Fruit fly (Drosophila melanogaster) whole organism, embryonic: Measurements from ENCODE around the gene eIF3d1.

ENCODE experiments used
- Blimp-1 ChIP-seq: fragments of 200-800 bp; sonication (Bioruptor generic); optimal IDR thresholded peaks from 3 replicates; lab custom pipeline; 2018; ENCODE audit warnings: missing biosample characterization, missing genetic modification characterization, mild to moderate bottlenecking, moderate library complexity, missing genetic modification reagents
- CG10654 ChIP-seq: fragments of 200-800 bp; sonication (Bioruptor generic); optimal IDR thresholded peaks from 2 replicates; lab custom pipeline; 2016; ENCODE audit warnings: missing biosample characterization, missing genetic modification characterization
- CG11085 ChIP-seq: fragments of 200-800 bp; sonication (Bioruptor generic); IDR thresholded peaks from 2 replicates; pipeline ENCODE4 v1.3.6; 2022; ENCODE audit warnings: missing biosample characterization, missing genetic modification characterization
- CG11560 ChIP-seq: fragments of 200-800 bp; sonication (Bioruptor generic); IDR thresholded peaks from 3 replicates; pipeline ENCODE4 v1.3.6; 2022; ENCODE audit warnings: missing biosample characterization, missing genetic modification characterization
- CG12391 ChIP-seq: fragments of 200-800 bp; sonication (Bioruptor generic); optimal IDR thresholded peaks from 3 replicates; lab custom pipeline; 2018; ENCODE audit warnings: missing biosample characterization, mild to moderate bottlenecking, missing genetic modification characterization, moderate library complexity
- CG13296 ChIP-seq: fragments of 200-800 bp; sonication (Bioruptor generic); optimal IDR thresholded peaks from 3 replicates; lab custom pipeline; 2018; ENCODE audit warnings: missing biosample characterization, mild to moderate bottlenecking, missing genetic modification characterization
- CG14050 ChIP-seq: fragments of 200-800 bp; sonication (Bioruptor generic); IDR thresholded peaks from 3 replicates; pipeline ENCODE4 v1.3.6; 2022; ENCODE audit warnings: missing biosample characterization, missing genetic modification characterization
- CG15011 ChIP-seq: fragments of 200-800 bp; sonication (Bioruptor generic); optimal IDR thresholded peaks from 3 replicates; lab custom pipeline; 2018; ENCODE audit warnings: missing biosample characterization, mild to moderate bottlenecking, missing genetic modification characterization
- CG15479 ChIP-seq: fragments of 200-800 bp; sonication (Bioruptor generic); optimal IDR thresholded peaks from 3 replicates; lab custom pipeline; 2019; ENCODE audit warnings: missing biosample characterization, mild to moderate bottlenecking, missing genetic modification characterization, moderate library complexity
- CG16815 ChIP-seq: fragments of 200-800 bp; sonication (Bioruptor generic); optimal IDR thresholded peaks from 3 replicates; lab custom pipeline; 2017; ENCODE audit warnings: missing biosample characterization, mild to moderate bottlenecking, missing genetic modification characterization
- CG17385 ChIP-seq: fragments of 200-800 bp; sonication (Bioruptor generic); optimal IDR thresholded peaks from 3 replicates; lab custom pipeline; 2018; ENCODE audit warnings: missing biosample characterization, mild to moderate bottlenecking, missing genetic modification characterization
- CG1832 ChIP-seq: fragments of 200-800 bp; sonication (Bioruptor generic); optimal IDR thresholded peaks from 2 replicates; lab custom pipeline; 2017; ENCODE audit warnings: missing biosample characterization, mild to moderate bottlenecking, missing genetic modification characterization, inconsistent platforms
- CG4282 ChIP-seq: fragments of 200-800 bp; sonication (Bioruptor generic); optimal IDR thresholded peaks from 2 replicates; lab custom pipeline; 2016; ENCODE audit warnings: missing biosample characterization, missing genetic modification characterization
- CG5953 ChIP-seq: fragments of 200-800 bp; sonication (Bioruptor generic); IDR thresholded peaks from 2 replicates; pipeline ENCODE4 v1.3.6; 2022; ENCODE audit warnings: missing biosample characterization, missing genetic modification characterization
- CG6689 ChIP-seq: fragments of 200-800 bp; sonication (Bioruptor generic); IDR thresholded peaks from 2 replicates; pipeline ENCODE4 v1.3.6; 2022; ENCODE audit warnings: missing biosample characterization, missing genetic modification characterization
- CG7745 ChIP-seq: fragments of 200-800 bp; sonication (Bioruptor generic); optimal IDR thresholded peaks from 2 replicates; lab custom pipeline; 2018; ENCODE audit warnings: missing biosample characterization, mild to moderate bottlenecking, missing genetic modification characterization, moderate library complexity
- CG7928 ChIP-seq: fragments of 200-800 bp; sonication (Bioruptor generic); optimal IDR thresholded peaks from 2 replicates; lab custom pipeline; 2017; ENCODE audit warnings: missing biosample characterization, mild to moderate bottlenecking, missing genetic modification characterization
- CG8281 ChIP-seq: fragments of 200-800 bp; sonication (Bioruptor generic); optimal IDR thresholded peaks from 2 replicates; lab custom pipeline; 2018; ENCODE audit warnings: missing biosample characterization, mild to moderate bottlenecking, missing genetic modification characterization, moderate library complexity
- CG8765 ChIP-seq: fragments of 200-800 bp; sonication (Bioruptor generic); IDR thresholded peaks from 2 replicates; pipeline ENCODE4 v1.3.6; 2022; ENCODE audit warnings: missing biosample characterization, missing genetic modification characterization
- CG8944 ChIP-seq: fragments of 200-800 bp; sonication (Bioruptor generic); optimal IDR thresholded peaks from 3 replicates; lab custom pipeline; 2016; ENCODE audit warnings: missing biosample characterization, missing genetic modification characterization
- CG9215 ChIP-seq: fragments of 200-800 bp; sonication (Bioruptor generic); IDR thresholded peaks from 2 replicates; pipeline ENCODE4 v1.3.6; 2022; ENCODE audit warnings: missing biosample characterization, missing genetic modification characterization
- CG9797 ChIP-seq: fragments of 200-800 bp; sonication (Bioruptor generic); optimal IDR thresholded peaks from 3 replicates; lab custom pipeline; 2018; ENCODE audit warnings: missing biosample characterization, mild to moderate bottlenecking, missing genetic modification characterization
- Deaf1 ChIP-seq: fragments of 200-800 bp; optimal IDR thresholded peaks from 3 replicates; lab custom pipeline; 2019; ENCODE audit warnings: missing biosample characterization, mild to moderate bottlenecking, missing genetic modification characterization, moderate library complexity
- Dfd ChIP-seq, 2 experiments: fragments of >200 bp; optimal IDR thresholded peaks; 2 replicates each; lab custom pipeline; 2017; ENCODE audit warnings: missing biosample characterization in 2 of 2, missing genetic modification characterization in 2 of 2
- Ets65A ChIP-seq: fragments of 200-800 bp; sonication (Bioruptor generic); peaks from one replicate; lab custom pipeline; 2016; ENCODE audit warnings: missing biosample characterization, missing genetic modification characterization
- HLH54F ChIP-seq: fragments of 200-800 bp; sonication (Bioruptor generic); optimal IDR thresholded peaks from 3 replicates; lab custom pipeline; 2016; ENCODE audit warnings: missing biosample characterization, missing genetic modification characterization
- Hmx ChIP-seq: fragments of 200-800 bp; sonication (Bioruptor generic); optimal IDR thresholded peaks from 2 replicates; lab custom pipeline; 2016; ENCODE audit warnings: missing biosample characterization, missing genetic modification characterization
- Ssrp ChIP-seq: fragments of 200-800 bp; sonication (Bioruptor generic); optimal IDR thresholded peaks from 2 replicates; lab custom pipeline; 2018; ENCODE audit warnings: missing biosample characterization, mild to moderate bottlenecking, missing genetic modification characterization, moderate library complexity
- Stat92E ChIP-seq, 3 experiments: fragments of >200 bp in 2 of 3; fragments of 200-800 bp in 1 of 3; sonication (Bioruptor generic) in 1 of 3; optimal IDR thresholded peaks; 2 replicates each; lab custom pipeline; 2017 to 2019; ENCODE audit warnings: missing biosample characterization in 3 of 3, missing genetic modification characterization in 3 of 3, mild to moderate bottlenecking in 1 of 3, moderate library complexity in 1 of 3
- abd-A ChIP-seq: fragments of 200-800 bp; sonication (Bioruptor generic); optimal IDR thresholded peaks from 3 replicates; lab custom pipeline; 2019; ENCODE audit warnings: missing biosample characterization, mild to moderate bottlenecking, missing genetic modification characterization, moderate library complexity
- ase ChIP-seq: fragments of 200-800 bp; sonication (Bioruptor generic); IDR thresholded peaks from 3 replicates; pipeline ENCODE4 v1.3.6; 2022; ENCODE audit warnings: missing biosample characterization, missing genetic modification characterization
- cg ChIP-seq: fragments of 200-800 bp; sonication (Bioruptor generic); optimal IDR thresholded peaks from 3 replicates; lab custom pipeline; 2019; ENCODE audit warnings: missing biosample characterization, mild to moderate bottlenecking, missing genetic modification characterization, moderate library complexity
- cwo ChIP-seq: fragments of 200-800 bp; sonication (Bioruptor generic); optimal IDR thresholded peaks from 3 replicates; lab custom pipeline; 2017; ENCODE audit warnings: missing biosample characterization, missing genetic modification characterization, mild to moderate bottlenecking, moderate library complexity, missing genetic modification reagents
- disco-r ChIP-seq: fragments of 200-800 bp; sonication (Bioruptor generic); optimal IDR thresholded peaks from 2 replicates; lab custom pipeline; 2016; ENCODE audit warnings: missing biosample characterization, missing genetic modification characterization
- dmrt99B ChIP-seq: fragments of 200-800 bp; sonication (Bioruptor generic); optimal IDR thresholded peaks from 2 replicates; lab custom pipeline; 2018; ENCODE audit warnings: missing biosample characterization, mild to moderate bottlenecking, missing genetic modification characterization, moderate library complexity
- eve ChIP-seq, 2 experiments: fragments of >200 bp; optimal IDR thresholded peaks; 2 replicates each; lab custom pipeline; 2017; ENCODE audit warnings: missing biosample characterization in 2 of 2, missing genetic modification characterization in 2 of 2
- fd102C ChIP-seq: fragments of 200-800 bp; sonication (Bioruptor generic); optimal IDR thresholded peaks from 2 replicates; lab custom pipeline; 2018; ENCODE audit warnings: missing biosample characterization, mild to moderate bottlenecking, missing genetic modification characterization, moderate library complexity
- fru ChIP-seq: fragments of >200 bp; optimal IDR thresholded peaks from 2 replicates; lab custom pipeline; 2017
- grn ChIP-seq: fragments of 200-800 bp; sonication (Bioruptor generic); optimal IDR thresholded peaks from 3 replicates; lab custom pipeline; 2017; ENCODE audit warnings: missing biosample characterization, missing genetic modification characterization
- h ChIP-seq: fragments of >200 bp; optimal IDR thresholded peaks from 2 replicates; lab custom pipeline; 2017
- kay ChIP-seq: fragments of 200-800 bp; sonication (Bioruptor generic); optimal IDR thresholded peaks from 2 replicates; lab custom pipeline; 2016; ENCODE audit warnings: missing biosample characterization, missing genetic modification characterization
- ken ChIP-seq: fragments of 200-800 bp; sonication (Bioruptor generic); IDR thresholded peaks from 3 replicates; pipeline ENCODE4 v1.3.6; 2022; ENCODE audit warnings: missing biosample characterization, missing genetic modification characterization
- lab ChIP-seq: fragments of 200-800 bp; sonication (Bioruptor generic); optimal IDR thresholded peaks from 3 replicates; lab custom pipeline; 2017; ENCODE audit warnings: missing biosample characterization, missing genetic modification characterization, mild to moderate bottlenecking, moderate library complexity, missing genetic modification reagents
- nerfin-1 ChIP-seq: fragments of 200-800 bp; sonication (Bioruptor generic); optimal IDR thresholded peaks from 3 replicates; lab custom pipeline; 2019; ENCODE audit warnings: missing biosample characterization, mild to moderate bottlenecking, missing genetic modification characterization, moderate library complexity
- org-1 ChIP-seq: fragments of 200-800 bp; sonication (Bioruptor generic); optimal IDR thresholded peaks from 2 replicates; lab custom pipeline; 2017; ENCODE audit warnings: missing biosample characterization, missing genetic modification characterization
- pan ChIP-seq, 4 experiments: fragments of >200 bp in 3 of 4; fragments of 200-800 bp in 1 of 4; sonication (Bioruptor generic) in 1 of 4; optimal IDR thresholded peaks in 3 of 4; IDR thresholded peaks in 1 of 4; 2 replicates each; pipeline versions ENCODE4 v1.3.6 to Lab custom; 2017 to 2022; ENCODE audit warnings: missing biosample characterization in 2 of 4, missing genetic modification characterization in 2 of 4, mixed read lengths in 1 of 4
- schlank ChIP-seq: fragments of 200-800 bp; sonication (Bioruptor generic); optimal IDR thresholded peaks from 2 replicates; lab custom pipeline; 2018; ENCODE audit warnings: missing biosample characterization, mild to moderate bottlenecking, missing genetic modification characterization
- slbo ChIP-seq: fragments of 200-800 bp; sonication (Bioruptor generic); IDR thresholded peaks from 2 replicates; pipeline ENCODE4 v1.3.6; 2022; ENCODE audit warnings: missing biosample characterization, missing genetic modification characterization
- ssp ChIP-seq: fragments of 200-800 bp; sonication (Bioruptor generic); IDR thresholded peaks from 2 replicates; pipeline ENCODE4 v1.3.6; 2022; ENCODE audit warnings: missing biosample characterization, missing genetic modification characterization
- yki ChIP-seq: fragments of >200 bp; optimal IDR thresholded peaks from 3 replicates; lab custom pipeline; 2018

The eIF3d1 gene

DNA sequence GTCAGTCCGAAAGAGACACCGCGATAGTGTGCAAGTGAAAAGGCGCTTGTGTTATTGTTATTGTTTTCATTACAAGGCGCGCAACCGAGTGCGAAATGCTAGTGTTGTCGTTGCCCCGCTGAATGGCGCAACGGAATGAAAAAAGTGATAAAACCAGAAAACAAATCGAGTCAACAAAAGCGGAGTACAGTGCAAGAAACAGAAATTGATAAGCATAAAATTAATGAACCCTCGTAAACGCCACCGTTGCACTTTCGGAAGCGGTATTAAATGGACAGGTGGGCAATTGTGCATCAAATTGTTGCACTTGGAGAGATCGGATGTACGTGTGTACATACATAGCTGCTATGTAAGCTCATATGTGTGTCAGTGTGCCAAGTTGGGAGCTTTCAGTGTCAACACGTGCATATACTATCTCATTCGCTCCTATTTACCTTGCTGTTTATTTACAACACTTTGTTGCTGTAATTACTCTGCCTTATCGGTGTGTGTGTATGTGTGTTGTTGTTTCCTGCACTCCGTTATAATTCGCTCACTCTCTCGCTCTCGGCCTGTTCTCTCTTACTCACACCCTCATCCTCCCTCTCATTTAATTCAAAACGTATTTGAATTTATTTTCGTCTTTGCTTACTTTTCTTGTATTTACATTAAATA is 43.7 kb downstream of the eIF3d1 start (continued):
- no peak for TF ChIP-seq CG10654
- no peak for TF ChIP-seq CG7928
- TF ChIP-seq CG5953 (GFP tag; lab: Robert Waterston, UW) = peak; percentile 54; the same call in 1 of the 2 replicates
- no peak for TF ChIP-seq CG6689 (GFP tag; lab: Robert Waterston, UW)
- no peak for TF ChIP-seq h (lab: Kevin White, UChicago)
- no peak for TF ChIP-seq abd-A (tag; lab: Kevin White, UChicago)
- TF ChIP-seq disco-r = no peak
- TF ChIP-seq ase (GFP tag; lab: Robert Waterston, UW) = peak; percentile 50; the same call in 1 of the 3 replicates
- peak; percentile 54 for TF ChIP-seq nerfin-1
- no peak for TF ChIP-seq CG4282 (GFP tag; lab: Kevin White, UChicago)
- TF ChIP-seq yki = no peak
- no peak for TF ChIP-seq CG12391 (tag; lab: Kevin White, UChicago)
- peak; percentile 52 for TF ChIP-seq CG8281 (tag; lab: Kevin White, UChicago)
- peak; percentile 75 for TF ChIP-seq Blimp-1
- peak; percentile 73 for TF ChIP-seq cwo
- TF ChIP-seq CG1832 (GFP tag; lab: Kevin White, UChicago) = no peak
- TF ChIP-seq schlank (tag; lab: Kevin White, UChicago) = peak; percentile 32
- no peak for TF ChIP-seq Dfd (GFP tag; optimal IDR thresholded peaks at IDR 0.05; lab: Kevin White, UChicago)
- TF ChIP-seq Ets65A = no peak
- no peak for TF ChIP-seq CG11560 (tag; lab: Robert Waterston, UW)
- TF ChIP-seq CG9797 (GFP tag; lab: Kevin White, UChicago) = peak; percentile 23
- no peak for TF ChIP-seq Deaf1
- peak; percentile 56 for TF ChIP-seq lab (GFP tag; lab: Kevin White, UChicago)
- TF ChIP-seq pan (optimal IDR thresholded peaks at IDR 0.05; lab: Kevin White, UChicago) = no peak
- peak in 1 of 2 experiments; percentile 79 for TF ChIP-seq pan (GFP tag; optimal IDR thresholded peaks at IDR 0.05 in 1 of 2, IDR thresholded peaks at IDR 0.05 in 1 of 2)
- no peak for TF ChIP-seq CG8765 (GFP tag; lab: Robert Waterston, UW)
- TF ChIP-seq fru = no peak
- no peak for TF ChIP-seq slbo (GFP tag; lab: Robert Waterston, UW)
- TF ChIP-seq Ssrp = no peak
- no peak for TF ChIP-seq CG15011
- peak; percentile 25 for TF ChIP-seq CG17385 (GFP tag; lab: Kevin White, UChicago)
- no peak for TF ChIP-seq ssp (GFP tag; lab: Robert Waterston, UW)
- peak; percentile 71 for TF ChIP-seq grn (GFP tag; lab: Kevin White, UChicago)
- peak; percentile 69; the same call in 2 of the 3 replicates for TF ChIP-seq CG14050 (GFP tag; lab: Robert Waterston, UW)
- TF ChIP-seq dmrt99B (tag; lab: Kevin White, UChicago) = peak; percentile 53
- TF ChIP-seq CG16815 (GFP tag; lab: Kevin White, UChicago) = no peak
- no peak for TF ChIP-seq fd102C (GFP tag; lab: Kevin White, UChicago)
- TF ChIP-seq ken (GFP tag; lab: Robert Waterston, UW) = 0 out of 3 replicates have a peak, but pooled peaks have one; percentile 12
- TF ChIP-seq CG13296 (GFP tag; lab: Kevin White, UChicago) = peak; percentile 71
- TF ChIP-seq CG9215 = no peak
- peak; percentile 63 for TF ChIP-seq cg (GFP tag; lab: Kevin White, UChicago)
- no peak for TF ChIP-seq CG8944 (GFP tag; lab: Kevin White, UChicago)
- no peak for TF ChIP-seq Hmx (GFP tag; lab: Kevin White, UChicago)
- peak; percentile 46 for TF ChIP-seq org-1
- TF ChIP-seq kay = peak; percentile 41
- TF ChIP-seq CG15479 (GFP tag; lab: Kevin White, UChicago) = peak; percentile 22
- peak in 1 of 2 experiments; percentile 85 for TF ChIP-seq eve (GFP tag; optimal IDR thresholded peaks at IDR 0.05; lab: Kevin White, UChicago)
- TF ChIP-seq HLH54F (GFP tag; lab: Kevin White, UChicago) = no peak
- TF ChIP-seq Stat92E (GFP tag; optimal IDR thresholded peaks at IDR 0.05; lab: Kevin White, UChicago) = peak in 1 of 3 experiments; percentile 47
- TF ChIP-seq CG11085 = no peak
- no peak for TF ChIP-seq CG7745 (tag; lab: Kevin White, UChicago)
